Worm (Caenorhabditis elegans) whole organism, L2 larva: Measurements from ENCODE around the gene nlp-41.

Source experiments
- C34F6.9 ChIP-seq: fragments of 150-350 bp; optimal IDR thresholded peaks from 2 replicates; lab custom pipeline; 2014; ENCODE audit warnings: missing biosample characterization, missing genetic modification characterization
- R02D3.7 ChIP-seq: fragments of 150-350 bp; optimal IDR thresholded peaks from 2 replicates; lab custom pipeline; 2014; ENCODE audit warnings: missing biosample characterization, missing genetic modification characterization
- ama-1 ChIP-seq: fragments of 150-350 bp; optimal IDR thresholded peaks from 2 replicates; lab custom pipeline; 2018; ENCODE audit warnings: inconsistent platforms
- elt-3 ChIP-seq: sonication (generic microtip); optimal IDR thresholded peaks from 2 replicates; lab custom pipeline; 2017; ENCODE audit warnings: missing biosample characterization, missing genetic modification characterization
- lin-39 ChIP-seq: fragments of 150-350 bp; optimal IDR thresholded peaks from 2 replicates; lab custom pipeline; 2014; ENCODE audit warnings: missing biosample characterization, missing genetic modification reagents, missing genetic modification characterization
- mab-5 ChIP-seq: fragments of 150-350 bp; optimal IDR thresholded peaks from 2 replicates; lab custom pipeline; 2014; ENCODE audit warnings: missing biosample characterization, missing genetic modification characterization
- nhr-12 ChIP-seq: fragments of 150-350 bp; optimal IDR thresholded peaks from 2 replicates; lab custom pipeline; 2014; ENCODE audit warnings: missing biosample characterization, missing genetic modification characterization
- nhr-25 ChIP-seq: fragments of 150-350 bp; sonication (generic microtip); optimal IDR thresholded peaks from 3 replicates; lab custom pipeline; 2014; ENCODE audit warnings: missing biosample characterization, missing genetic modification characterization
- nhr-77 ChIP-seq: fragments of 150-350 bp; optimal IDR thresholded peaks from 2 replicates; lab custom pipeline; 2014; ENCODE audit warnings: missing biosample characterization, missing genetic modification characterization
- sma-3 ChIP-seq: sonication (generic microtip); optimal IDR thresholded peaks from 2 replicates; lab custom pipeline; 2016; ENCODE audit warnings: missing genetic modification reagents, missing genetic modification characterization, missing compliant biosample characterization
- sma-9 ChIP-seq, 2 experiments: fragments of 150-350 bp in 1 of 2; sonication (generic microtip) in 1 of 2; optimal IDR thresholded peaks; 2 replicates each; lab custom pipeline; 2014 to 2016; ENCODE audit warnings: missing genetic modification characterization in 2 of 2, mild to moderate bottlenecking in 1 of 2, missing biosample characterization in 1 of 2, missing compliant biosample characterization in 1 of 2, missing genetic modification reagents in 1 of 2, moderate library complexity in 1 of 2
- unc-62 ChIP-seq: fragments of 150-350 bp; optimal IDR thresholded peaks from 2 replicates; lab custom pipeline; 2014; ENCODE audit warnings: missing biosample characterization, missing genetic modification reagents, missing genetic modification characterization
- ztf-1 ChIP-seq: fragments of 200-800 bp; sonication (Bioruptor generic); conservative IDR thresholded peaks from 2 replicates; pipeline ENCODE4 v1.3.6; 2022; ENCODE audit warnings: missing genetic modification characterization, missing compliant biosample characterization

DNA sequence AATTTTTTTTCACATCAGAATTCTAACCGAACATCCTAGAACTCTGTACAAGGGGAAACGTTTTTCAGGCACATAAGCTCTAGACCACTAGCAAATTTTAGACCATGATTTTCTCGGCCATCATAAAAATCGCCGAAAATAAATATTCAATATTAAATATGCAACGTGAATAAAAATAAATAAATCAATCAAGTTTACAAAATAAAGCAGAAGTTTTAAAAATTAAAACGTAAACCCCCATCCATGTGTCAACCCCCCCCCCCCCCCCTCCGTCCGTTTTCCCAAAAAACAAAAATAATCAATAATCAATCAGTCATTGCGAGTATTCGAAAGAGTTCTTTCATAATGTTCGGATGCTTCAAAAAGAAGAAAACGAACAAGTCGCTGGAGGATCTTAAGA lies 42.6 kb downstream of the nlp-41 start, which contains the start of gene catp-4:
- TF ChIP-seq unc-62 (no peak), ama-1 (lab: Kevin White, UChicago) (no peak), sma-3 (GFP tag; lab: Kevin White, UChicago) (no peak), elt-3 (tag; lab: Kevin White, UChicago) (no peak), nhr-77 (tag; lab: Kevin White, UChicago) (no peak), R02D3.7 (no peak), lin-39 (tag; lab: Kevin White, UChicago) (no peak), nhr-25 (no peak), ztf-1 (no peak), nhr-12 (no peak), C34F6.9 (tag; lab: Kevin White, UChicago) (no peak), sma-9 (GFP tag; optimal IDR thresholded peaks at IDR 0.05; lab: Kevin White, UChicago) (no peak), sma-9 (tag; optimal IDR thresholded peaks at IDR 0.05; lab: Kevin White, UChicago) (no peak), mab-5 (tag; lab: Kevin White, UChicago) (no peak)
